Worm (Caenorhabditis elegans) whole organism, L4/young adult: ENCODE measurements around the gene tag-267.
"Not testable (repeated sequence)": the region's sequence is repeated elsewhere in the genome, so short reads cannot be mapped to it uniquely, and the experiment has no call there.

Experiments
- W03F9.2 ChIP-seq: fragments of 150-350 bp; optimal IDR thresholded peaks from 2 replicates; lab custom pipeline; 2014; ENCODE audit warnings: missing biosample characterization, missing genetic modification characterization
- dao-5 ChIP-seq: sonication (generic microtip); optimal IDR thresholded peaks from 2 replicates; lab custom pipeline; 2016; ENCODE audit warnings: missing genotype, missing genetic modification characterization, moderate library complexity, missing compliant biosample characterization
- him-1 ChIP-seq: sonication (generic microtip); optimal IDR thresholded peaks from 2 replicates; lab custom pipeline; 2016; ENCODE audit warnings: missing genotype, missing genetic modification reagents, missing genetic modification characterization, missing compliant biosample characterization

tag-267 gene

DNA sequence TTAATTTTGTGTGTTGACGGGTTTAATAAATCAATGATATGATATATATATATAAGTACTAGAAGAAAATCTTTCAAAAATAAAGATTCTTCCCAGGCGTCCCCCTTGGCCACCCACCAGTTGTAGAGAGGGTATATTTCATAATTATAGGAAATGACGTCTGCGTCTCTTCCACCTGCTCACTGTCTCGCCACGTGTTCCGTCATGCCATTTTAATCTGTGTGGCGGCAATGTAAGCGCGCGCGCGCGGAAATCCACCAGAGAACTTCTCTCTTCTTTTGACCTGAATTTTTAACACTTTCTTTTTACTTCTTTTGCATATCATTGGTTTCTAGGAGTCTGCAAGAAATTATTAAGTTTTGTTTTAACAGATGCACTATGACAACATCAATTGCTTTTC is 13.8 kb downstream of the tag-267 start:
- no peak for TF ChIP-seq dao-5 (tag; lab: Kevin White, UChicago)
- no peak for TF ChIP-seq W03F9.2 (tag; lab: Kevin White, UChicago)
- no peak for TF ChIP-seq him-1 (tag; lab: Kevin White, UChicago)

DNA sequence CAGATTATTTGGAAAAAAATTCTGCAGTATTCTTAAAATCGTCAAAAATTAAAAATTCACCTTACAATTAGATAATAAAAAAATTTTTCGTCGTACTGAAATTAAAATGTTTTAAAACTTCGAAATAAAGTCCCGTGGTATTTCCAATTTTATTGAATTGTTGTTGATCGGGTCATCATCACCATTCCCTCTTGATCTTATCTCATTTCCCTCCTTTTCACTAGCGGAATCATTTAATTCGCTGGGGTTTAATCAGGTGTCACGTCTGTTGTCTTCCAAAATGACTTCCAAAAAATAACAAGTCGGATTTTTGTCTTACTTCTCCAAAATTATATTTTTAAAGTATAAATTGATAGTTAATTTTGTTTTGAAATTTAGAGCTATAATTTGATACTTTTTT is 16.1 kb downstream of the tag-267 start:
- no peak for TF ChIP-seq him-1 (tag; lab: Kevin White, UChicago)
- no peak for TF ChIP-seq dao-5 (tag; lab: Kevin White, UChicago)
- TF ChIP-seq W03F9.2 (tag; lab: Kevin White, UChicago) = no peak

DNA sequence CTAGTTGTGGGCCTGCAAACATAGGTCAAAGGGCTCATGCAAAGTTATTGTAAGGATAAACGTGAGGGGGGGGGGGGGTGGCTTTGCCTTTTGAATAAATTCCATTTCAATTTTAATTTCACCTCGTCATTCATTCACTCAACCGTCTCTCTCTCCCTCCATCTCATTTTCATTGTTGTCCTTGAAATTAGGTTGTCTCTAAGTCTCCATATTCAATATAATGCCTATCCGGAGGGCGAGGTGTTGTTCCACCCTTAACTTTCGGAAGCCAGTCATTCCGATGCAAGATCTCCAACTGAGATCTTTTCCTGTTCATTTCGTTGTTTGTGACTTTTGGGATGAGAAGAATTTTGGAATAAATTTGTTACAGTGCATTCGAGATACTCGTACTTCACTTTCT is 16.7 kb downstream of the tag-267 start:
- TF ChIP-seq him-1 (tag; lab: Kevin White, UChicago) = no peak
- no peak for TF ChIP-seq dao-5 (tag; lab: Kevin White, UChicago)
- TF ChIP-seq W03F9.2 (tag; lab: Kevin White, UChicago) = no peak

DNA sequence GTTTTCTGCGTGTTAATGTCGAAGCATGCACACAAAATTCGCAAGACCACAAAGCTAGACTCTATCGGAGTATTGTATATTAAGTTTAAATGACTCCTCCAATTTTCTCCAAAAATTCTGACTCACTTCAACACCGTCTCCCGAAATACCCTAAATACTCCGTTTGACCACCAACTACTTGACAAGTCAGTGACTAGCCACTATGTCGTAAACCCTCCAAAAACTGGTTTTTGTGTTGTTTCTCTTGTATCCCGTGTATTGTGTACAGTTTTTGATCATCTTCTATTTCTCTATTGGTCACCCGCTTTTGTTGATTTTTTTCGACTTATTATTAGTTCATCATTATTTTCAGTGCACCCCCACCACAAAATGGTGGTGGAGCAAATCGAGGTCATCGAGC is 17.8 kb downstream of the tag-267 start, which contains the start of gene C09F5.1:
TSS of gene C09F5.1 (plus strand) at position 353 of the 400 bp plus-strand sequence.
- no peak for TF ChIP-seq W03F9.2 (tag; lab: Kevin White, UChicago)
- TF ChIP-seq him-1 (tag; lab: Kevin White, UChicago) = no peak
- TF ChIP-seq dao-5 (tag; lab: Kevin White, UChicago) = no peak

DNA sequence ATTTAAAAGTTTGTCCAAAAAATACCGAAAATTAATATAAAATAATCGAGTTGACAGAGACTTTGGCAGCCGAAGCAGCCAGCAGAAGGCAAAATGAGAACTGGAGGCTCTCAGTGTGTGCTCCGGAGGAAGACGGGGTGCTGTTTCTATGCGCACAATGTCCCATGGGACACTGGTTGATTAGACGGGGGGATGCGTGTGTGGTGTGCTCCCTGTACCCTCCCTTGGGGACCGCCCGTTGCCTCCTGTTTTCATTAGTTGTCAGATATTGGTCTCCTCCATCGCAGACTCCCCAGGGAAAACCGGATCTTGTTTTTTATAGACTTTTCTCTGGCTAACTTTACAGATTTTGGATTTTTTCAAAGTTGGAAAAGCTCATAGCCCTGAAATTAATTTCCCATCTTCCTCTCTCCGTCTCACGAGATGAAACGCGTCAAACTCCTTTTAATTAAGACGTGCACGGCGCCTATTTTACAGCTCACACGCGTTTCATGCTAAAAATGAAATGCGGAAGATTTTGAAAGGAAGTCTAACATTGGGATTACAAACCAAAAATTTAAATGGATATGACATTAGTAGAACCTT is 24.7 kb downstream of the tag-267 start, which contains the start of gene C09F5.3:
TSS of gene C09F5.3 (minus strand) at position 94 of the 585 bp plus-strand sequence.
- TF ChIP-seq him-1 (tag; lab: Kevin White, UChicago) = no peak

DNA sequence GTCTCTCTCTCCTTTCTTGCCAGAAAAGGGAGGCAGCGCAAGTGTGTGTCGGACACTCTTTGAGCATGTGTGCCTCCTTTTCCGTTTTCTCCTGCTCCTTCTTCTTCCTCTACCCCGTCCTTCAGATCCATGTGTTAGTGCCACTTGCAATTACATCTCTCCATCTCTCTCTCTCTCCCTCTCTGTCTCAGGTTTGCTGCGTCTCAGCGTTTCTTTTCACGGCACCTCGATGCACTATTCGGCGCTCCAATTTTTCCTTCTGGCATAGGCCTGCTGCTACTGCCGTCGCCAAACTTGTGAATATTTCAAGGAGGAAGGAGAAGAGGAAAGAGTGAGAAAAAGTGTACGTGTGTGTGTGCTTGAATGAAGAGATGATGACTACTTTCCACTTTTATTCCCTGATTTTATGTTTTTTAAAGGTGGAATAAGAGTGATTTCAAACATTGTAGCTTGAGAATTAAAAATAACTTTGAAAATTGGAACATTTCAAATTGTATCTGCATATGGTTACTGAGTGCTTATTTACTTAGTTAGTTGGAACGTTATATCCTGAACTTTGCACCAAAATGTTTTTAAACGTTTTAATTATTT is 27.8 kb downstream of the tag-267 start, which contains the start of gene W02B3.3:
TSS of gene W02B3.3 (minus strand) at position 131 of the 591 bp plus-strand sequence.
- TF ChIP-seq dao-5 (tag; lab: Kevin White, UChicago) (no peak), him-1 (tag; lab: Kevin White, UChicago) (peak; percentile 97)

DNA sequence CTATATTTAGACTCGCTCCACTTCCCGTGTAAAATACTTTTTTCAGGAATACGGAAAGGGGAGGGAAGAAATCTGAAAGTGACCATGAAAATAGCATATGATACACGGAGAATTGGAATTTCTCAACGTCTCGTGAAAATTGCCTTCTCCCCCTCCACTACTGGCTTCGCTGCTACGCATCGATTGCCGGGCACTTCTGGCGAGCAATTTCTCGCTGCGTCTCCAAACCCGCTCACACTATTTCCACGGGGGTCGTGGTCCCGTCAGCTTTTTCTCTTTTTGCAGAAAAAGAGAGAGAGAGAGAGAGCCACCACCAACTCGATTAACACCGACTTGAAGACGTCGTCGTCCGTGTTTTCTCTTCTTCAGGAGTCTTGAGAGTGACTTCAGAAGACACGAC is 30.4 kb downstream of the tag-267 start:
- TF ChIP-seq W03F9.2 (tag; lab: Kevin White, UChicago) (no peak), him-1 (tag; lab: Kevin White, UChicago) (peak; percentile 2)

DNA sequence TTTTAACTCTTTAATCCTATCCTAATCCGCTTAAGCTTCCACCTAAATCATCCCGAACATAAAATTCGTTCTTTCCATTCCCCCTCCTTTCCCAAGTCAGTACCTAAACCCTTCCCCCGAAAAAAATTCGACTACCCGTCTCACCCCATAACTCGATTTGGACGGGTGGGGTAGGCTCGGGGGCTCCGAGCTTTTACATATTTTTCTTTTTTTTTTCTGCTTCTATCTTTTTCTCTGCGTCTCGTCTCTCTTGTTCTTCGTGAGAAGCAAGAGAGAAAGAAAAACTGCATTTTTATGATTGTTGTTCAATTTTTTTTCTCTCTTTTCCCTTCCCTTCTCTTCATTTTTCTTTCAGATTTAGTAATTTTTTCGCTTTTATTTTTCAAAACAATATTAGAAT is 34.8 kb downstream of the tag-267 start:
- TF ChIP-seq W03F9.2 (tag; lab: Kevin White, UChicago) = no peak
- no peak for TF ChIP-seq dao-5 (tag; lab: Kevin White, UChicago)
- TF ChIP-seq him-1 (tag; lab: Kevin White, UChicago) = no peak

DNA sequence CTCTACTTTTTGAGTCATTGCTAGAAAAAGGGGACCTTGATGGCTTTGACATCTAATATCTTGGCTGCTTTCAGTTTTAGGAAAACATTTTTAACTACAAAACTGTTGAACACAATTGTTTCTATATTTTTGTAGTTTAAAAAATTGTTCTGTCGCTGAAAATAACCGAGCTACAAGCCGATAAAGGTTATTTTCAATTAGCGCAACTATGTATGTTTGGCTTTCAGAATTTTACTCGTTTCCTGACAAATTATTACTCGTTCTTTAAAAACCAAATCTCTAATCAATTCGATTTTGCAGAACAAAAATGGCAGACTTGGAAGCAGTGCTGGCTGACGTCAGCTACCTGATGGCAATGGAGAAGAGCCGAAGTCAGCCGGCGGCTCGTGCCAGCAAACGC is 35.2 kb downstream of the tag-267 start, which contains the start of gene grk-2:
TSS of gene grk-2 (plus strand) at position 301 of the 400 bp plus-strand sequence.
- TF ChIP-seq dao-5 (tag; lab: Kevin White, UChicago) (no peak), him-1 (tag; lab: Kevin White, UChicago) (no peak), W03F9.2 (tag; lab: Kevin White, UChicago) (no peak)

DNA sequence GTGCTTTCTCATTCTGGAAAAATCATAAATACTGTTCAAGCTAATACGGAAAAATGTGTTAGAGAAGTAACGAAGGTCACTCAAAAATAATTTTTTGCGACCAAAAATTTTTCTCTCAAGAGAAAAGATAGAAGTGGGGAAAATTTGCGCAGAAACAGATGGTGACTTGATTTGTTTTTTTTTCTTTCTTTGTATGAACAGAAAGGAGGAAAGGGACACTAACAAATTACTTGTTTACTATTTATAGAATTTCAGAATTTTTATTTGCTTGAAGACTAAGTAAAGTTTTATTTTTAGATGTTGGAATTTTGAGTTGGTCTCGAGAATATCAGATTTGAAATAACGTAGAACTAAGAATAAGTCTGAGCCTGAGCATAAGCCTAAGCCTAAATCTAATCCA is 42.7 kb downstream of the tag-267 start, which contains the start of gene W02B3.4:
TSS of gene W02B3.4 (minus strand) at position 101 of the 400 bp plus-strand sequence.
- TF ChIP-seq him-1 (tag; lab: Kevin White, UChicago) (no peak), W03F9.2 (tag; lab: Kevin White, UChicago) (no peak), dao-5 (tag; lab: Kevin White, UChicago) (no peak)

DNA sequence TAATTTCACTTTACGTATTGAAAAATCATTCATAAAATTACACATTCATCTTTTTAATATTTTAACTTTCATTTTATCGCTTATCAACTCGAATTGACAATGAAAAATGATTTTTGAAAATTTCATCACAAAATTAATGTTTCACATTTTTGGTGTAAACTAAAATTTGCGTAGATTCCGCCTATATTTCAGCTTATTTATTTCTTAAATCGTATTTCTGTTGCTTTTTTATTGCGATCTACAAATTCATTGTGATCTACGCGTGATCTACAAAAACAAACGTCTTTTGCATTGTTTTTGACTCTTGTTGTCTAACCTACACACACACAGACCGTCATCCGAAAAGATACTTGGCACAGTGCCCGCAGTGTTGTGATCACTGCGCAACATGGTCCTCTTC is 47.5 kb downstream of the tag-267 start:
- TF ChIP-seq him-1 (tag; lab: Kevin White, UChicago) (no peak), W03F9.2 (tag; lab: Kevin White, UChicago) (no peak), dao-5 (tag; lab: Kevin White, UChicago) (no peak)

DNA sequence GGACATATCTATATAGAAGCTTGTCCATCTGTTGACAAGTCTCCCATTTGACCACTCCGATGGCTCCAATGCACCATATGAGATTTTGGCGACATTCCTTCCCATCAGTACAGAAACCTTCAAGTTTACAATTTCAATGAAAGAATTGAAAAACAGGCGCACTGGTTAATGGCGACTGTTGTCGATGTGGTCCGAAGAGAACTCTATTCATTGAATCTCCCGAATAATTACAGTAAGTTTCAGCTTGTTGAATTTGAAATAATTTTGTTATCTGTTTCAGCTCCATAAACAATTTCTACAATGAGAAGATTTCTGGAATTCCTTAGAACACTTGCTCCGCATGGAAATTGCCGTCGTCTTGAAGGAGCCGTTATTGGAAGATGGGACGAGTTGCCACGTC is 48.3 kb downstream of the tag-267 start, which contains the start of gene elf-1:
TSS of gene elf-1 (plus strand) at position 301 of the 400 bp plus-strand sequence.
- TF ChIP-seq dao-5, W03F9.2, him-1 (tag; lab: Kevin White, UChicago): not testable (repeated sequence)
